Worm (Caenorhabditis elegans): ENCODE measurements around the gene nas-15.

nas-15 gene

ce11 chrX:827502-827901 lies 50.0 kb downstream of the nas-15 start:
- TF ChIP-seq him-1 (tag; optimal IDR thresholded peaks at IDR 0.05), result peak; percentile 48
- TF ChIP-seq dao-5 (tag; optimal IDR thresholded peaks at IDR 0.05), result no peak
- TF ChIP-seq W03F9.2 (tag; optimal IDR thresholded peaks at IDR 0.05), result no peak

- no peak for TF ChIP-seq W03F9.2 (tag; optimal IDR thresholded peaks at IDR 0.05)
- no peak for TF ChIP-seq dao-5 (tag; optimal IDR thresholded peaks at IDR 0.05)
- TF ChIP-seq him-1 (tag; optimal IDR thresholded peaks at IDR 0.05), result no peak
Measured at ce11 chrX:828603-829002, 51.1 kb downstream of the nas-15 start, which contains the start of gene wdr-54. TSS of gene wdr-54 (plus strand) at chrX:828903.
